Worm (Caenorhabditis elegans) whole organism, midembryonic: ENCODE results near the gene cutl-19.

ENCODE experiments used
- T22C8.4 ChIP-seq: fragments of 200-800 bp; sonication (Bioruptor generic); IDR thresholded peaks from 2 replicates; pipeline ENCODE4 v1.3.6; 2022; ENCODE audit warnings: missing genetic modification characterization, missing compliant biosample characterization
- cog-1 ChIP-seq: sonication (generic microtip); optimal IDR thresholded peaks from 2 replicates; lab custom pipeline; 2016; ENCODE audit warnings: missing genetic modification characterization, missing compliant biosample characterization
- flt-1 ChIP-seq: fragments of 200-800 bp; sonication (Bioruptor generic); IDR thresholded peaks from 2 replicates; pipeline ENCODE4 v1.3.6; 2022; ENCODE audit warnings: missing genetic modification characterization, missing compliant biosample characterization
- klf-2 ChIP-seq: fragments of 200-800 bp; sonication (Bioruptor generic); conservative IDR thresholded peaks from 2 replicates; pipeline ENCODE4 v1.3.6; 2022; ENCODE audit warnings: missing genetic modification reagents, missing genetic modification characterization, missing compliant biosample characterization
- med-1 ChIP-seq: sonication (generic microtip); optimal IDR thresholded peaks from 2 replicates; lab custom pipeline; 2017; ENCODE audit warnings: missing genetic modification characterization, mild to moderate bottlenecking, missing compliant biosample characterization, antibody characterized with exemption, missing genetic modification reagents; ENCODE audit not compliant: insufficient read depth
- ref-1 ChIP-seq: fragments of 200-800 bp; sonication (Bioruptor generic); conservative IDR thresholded peaks from 2 replicates; pipeline ENCODE4 v1.3.6; 2022; ENCODE audit warnings: missing genetic modification reagents, missing genetic modification characterization, missing compliant biosample characterization
- tab-1 ChIP-seq: fragments of 200-800 bp; sonication (Bioruptor generic); IDR thresholded peaks from 2 replicates; pipeline ENCODE4 v1.3.6; 2022; ENCODE audit warnings: missing genetic modification characterization, missing compliant biosample characterization
- ztf-23 ChIP-seq: fragments of 200-800 bp; sonication (Bioruptor generic); IDR thresholded peaks from 2 replicates; pipeline ENCODE4 v1.3.6; 2022; ENCODE audit warnings: missing genetic modification reagents, missing genetic modification characterization, missing compliant biosample characterization
- ztf-29 ChIP-seq: fragments of 200-800 bp; sonication (Bioruptor generic); IDR thresholded peaks from 2 replicates; pipeline ENCODE4 v1.3.6; 2022; ENCODE audit warnings: missing genetic modification reagents, missing genetic modification characterization, missing compliant biosample characterization

ce11 chrIII:5214162-5214561, 3.2 kb downstream of the cutl-19 start:
- no peak for TF ChIP-seq ztf-23 (GFP tag; lab: Robert Waterston, UW)
- no peak for TF ChIP-seq tab-1 (GFP tag; lab: Robert Waterston, UW)
- TF ChIP-seq cog-1, result no peak
- TF ChIP-seq ref-1 (GFP tag; lab: Robert Waterston, UW), result no peak
- TF ChIP-seq med-1 (GFP tag; lab: Kevin White, UChicago), result no peak
- TF ChIP-seq ztf-29 (GFP tag; lab: Robert Waterston, UW), result no peak
- no peak for TF ChIP-seq flt-1 (GFP tag; lab: Robert Waterston, UW)
- no peak for TF ChIP-seq klf-2 (GFP tag; lab: Robert Waterston, UW)
- no peak for TF ChIP-seq T22C8.4 (GFP tag; lab: Robert Waterston, UW)
